Worm (Caenorhabditis elegans) whole organism, late embryonic: ENCODE data around the gene nhr-236.

Experiments
- C38D4.7 ChIP-seq: fragments of 200-800 bp; sonication (Bioruptor generic); optimal IDR thresholded peaks from 2 replicates; lab custom pipeline; 2018; ENCODE audit warnings: mild to moderate bottlenecking, missing genetic modification characterization, moderate library complexity, missing compliant biosample characterization
- F13H6.1 ChIP-seq: sonication (generic microtip); optimal IDR thresholded peaks from 2 replicates; lab custom pipeline; 2016; ENCODE audit warnings: missing genetic modification characterization, missing compliant biosample characterization
- K02D7.2 ChIP-seq: sonication (generic microtip); optimal IDR thresholded peaks from 2 replicates; lab custom pipeline; 2017; ENCODE audit warnings: mild to moderate bottlenecking, missing genetic modification characterization, missing compliant biosample characterization
- ahr-1 ChIP-seq: sonication (generic microtip); optimal IDR thresholded peaks from 2 replicates; lab custom pipeline; 2016; ENCODE audit warnings: missing genetic modification characterization, missing compliant biosample characterization
- ama-1 ChIP-seq: fragments of 150-350 bp; optimal IDR thresholded peaks from 2 replicates; lab custom pipeline; 2014
- ceh-19 ChIP-seq: fragments of 200-800 bp; sonication (Bioruptor generic); optimal IDR thresholded peaks from 2 replicates; lab custom pipeline; 2018; ENCODE audit warnings: mild to moderate bottlenecking, missing genetic modification characterization, missing compliant biosample characterization
- ceh-24 ChIP-seq: sonication (generic microtip); optimal IDR thresholded peaks from 2 replicates; lab custom pipeline; 2016; ENCODE audit warnings: mild to moderate bottlenecking, missing genetic modification characterization, missing compliant biosample characterization
- ceh-30 ChIP-seq: fragments of 150-350 bp; optimal IDR thresholded peaks from 2 replicates; lab custom pipeline; 2014; ENCODE audit warnings: missing biosample characterization, missing genetic modification characterization
- ceh-34 ChIP-seq: sonication (generic microtip); optimal IDR thresholded peaks from 2 replicates; lab custom pipeline; 2016; ENCODE audit warnings: mild to moderate bottlenecking, missing genetic modification characterization, missing compliant biosample characterization
- ceh-48 ChIP-seq: sonication (generic microtip); optimal IDR thresholded peaks from 2 replicates; lab custom pipeline; 2016; ENCODE audit warnings: missing genetic modification characterization, inconsistent platforms, missing compliant biosample characterization
- ceh-6 ChIP-seq: fragments of 200-800 bp; sonication (Bioruptor generic); optimal IDR thresholded peaks from 2 replicates; lab custom pipeline; 2018; ENCODE audit warnings: mild to moderate bottlenecking, missing genetic modification characterization, missing compliant biosample characterization
- dmd-4 ChIP-seq: sonication (generic microtip); optimal IDR thresholded peaks from 2 replicates; lab custom pipeline; 2016; ENCODE audit warnings: borderline replicate concordance, missing genetic modification characterization, missing compliant biosample characterization
- dve-1 ChIP-seq: sonication (generic microtip); optimal IDR thresholded peaks from 2 replicates; lab custom pipeline; 2017; ENCODE audit warnings: antibody characterized with exemption, mild to moderate bottlenecking, missing genetic modification characterization, missing compliant biosample characterization
- elt-4 ChIP-seq: sonication (generic microtip); optimal IDR thresholded peaks from 2 replicates; lab custom pipeline; 2016; ENCODE audit warnings: missing genetic modification characterization, missing compliant biosample characterization
- eyg-1 ChIP-seq: sonication (generic microtip); optimal IDR thresholded peaks from 2 replicates; lab custom pipeline; 2016; ENCODE audit warnings: missing genotype, missing genetic modification characterization, missing compliant biosample characterization
- fax-1 ChIP-seq: sonication (generic microtip); optimal IDR thresholded peaks from 2 replicates; lab custom pipeline; 2016; ENCODE audit warnings: missing genotype, missing genetic modification characterization, missing compliant biosample characterization
- fkh-10 ChIP-seq: fragments of 150-350 bp; optimal IDR thresholded peaks from 2 replicates; lab custom pipeline; 2014; ENCODE audit warnings: missing biosample characterization, missing genetic modification reagents, missing genetic modification characterization
- gmeb-2 ChIP-seq: sonication (generic microtip); optimal IDR thresholded peaks from 2 replicates; lab custom pipeline; 2016; ENCODE audit warnings: missing genetic modification characterization, inconsistent platforms, missing compliant biosample characterization
- hlh-13 ChIP-seq: fragments of 200-800 bp; sonication (Bioruptor generic); optimal IDR thresholded peaks from 2 replicates; lab custom pipeline; 2018; ENCODE audit warnings: mild to moderate bottlenecking, missing genetic modification characterization, missing compliant biosample characterization
- hlh-15 ChIP-seq: sonication (generic microtip); optimal IDR thresholded peaks from 2 replicates; lab custom pipeline; 2016; ENCODE audit warnings: missing genetic modification characterization, missing compliant biosample characterization
- hlh-8 ChIP-seq: sonication (generic microtip); optimal IDR thresholded peaks from 2 replicates; lab custom pipeline; 2016; ENCODE audit warnings: missing genotype, missing genetic modification characterization, missing compliant biosample characterization
- lim-6 ChIP-seq: sonication (generic microtip); optimal IDR thresholded peaks from 2 replicates; lab custom pipeline; 2016; ENCODE audit warnings: missing genetic modification characterization, missing compliant biosample characterization
- lin-11 ChIP-seq: fragments of 200-800 bp; sonication (Bioruptor generic); optimal IDR thresholded peaks from 2 replicates; lab custom pipeline; 2018; ENCODE audit warnings: mild to moderate bottlenecking, missing genetic modification characterization, missing compliant biosample characterization
- madf-2 ChIP-seq: sonication (generic microtip); optimal IDR thresholded peaks from 2 replicates; lab custom pipeline; 2017; ENCODE audit warnings: missing genetic modification characterization, missing compliant biosample characterization
- mec-3 ChIP-seq: sonication (generic microtip); optimal IDR thresholded peaks from 2 replicates; lab custom pipeline; 2016; ENCODE audit warnings: borderline replicate concordance, missing genetic modification characterization, missing compliant biosample characterization
- nfya-1 ChIP-seq: sonication (generic microtip); optimal IDR thresholded peaks from 2 replicates; lab custom pipeline; 2017; ENCODE audit warnings: missing genetic modification characterization, mild to moderate bottlenecking, missing compliant biosample characterization, antibody characterized with exemption, moderate library complexity
- nhr-11 ChIP-seq: fragments of 150-350 bp; optimal IDR thresholded peaks from 2 replicates; lab custom pipeline; 2014; ENCODE audit warnings: missing biosample characterization, missing genetic modification characterization
- npax-4 ChIP-seq: sonication (generic microtip); optimal IDR thresholded peaks from 2 replicates; lab custom pipeline; 2016; ENCODE audit warnings: missing genetic modification characterization, missing compliant biosample characterization
- pha-4 ChIP-seq: fragments of 150-350 bp; optimal IDR thresholded peaks from 2 replicates; lab custom pipeline; 2018; ENCODE audit warnings: missing biosample characterization, missing genetic modification reagents, missing genetic modification characterization
- ref-2 ChIP-seq: sonication (generic microtip); optimal IDR thresholded peaks from 2 replicates; lab custom pipeline; 2016; ENCODE audit warnings: missing genetic modification characterization, missing compliant biosample characterization
- rnt-1 ChIP-seq: sonication (generic microtip); optimal IDR thresholded peaks from 2 replicates; lab custom pipeline; 2016; ENCODE audit warnings: missing genetic modification characterization, missing compliant biosample characterization
- sox-2 ChIP-seq: fragments of 200-800 bp; sonication (Bioruptor generic); IDR thresholded peaks from 2 replicates; pipeline ENCODE4 v1.3.6; 2022; ENCODE audit warnings: missing genetic modification reagents, missing genetic modification characterization, missing compliant biosample characterization
- tbx-2 ChIP-seq: sonication (generic microtip); optimal IDR thresholded peaks from 2 replicates; lab custom pipeline; 2016; ENCODE audit warnings: missing genetic modification characterization, missing compliant biosample characterization
- tbx-7 ChIP-seq: sonication (generic microtip); optimal IDR thresholded peaks from 2 replicates; lab custom pipeline; 2016; ENCODE audit warnings: missing genotype, missing genetic modification characterization, missing compliant biosample characterization
- unc-3 ChIP-seq, 2 experiments: fragments of 200-800 bp in 1 of 2; sonication (Bioruptor generic) in 1 of 2; sonication (generic microtip) in 1 of 2; conservative IDR thresholded peaks in 1 of 2; optimal IDR thresholded peaks in 1 of 2; 2 replicates each; pipeline versions ENCODE4 v1.3.6 to Lab custom; 2016 to 2022; ENCODE audit warnings: missing compliant biosample characterization in 2 of 2, missing genetic modification characterization in 2 of 2, missing genetic modification reagents in 1 of 2
- unc-42 ChIP-seq: sonication (generic microtip); optimal IDR thresholded peaks from 2 replicates; lab custom pipeline; 2016; ENCODE audit warnings: missing genotype, missing genetic modification characterization, missing compliant biosample characterization
- zip-5 ChIP-seq: sonication (generic microtip); optimal IDR thresholded peaks from 2 replicates; lab custom pipeline; 2016; ENCODE audit warnings: missing genetic modification characterization, missing compliant biosample characterization
- ztf-16 ChIP-seq: sonication (generic microtip); optimal IDR thresholded peaks from 2 replicates; lab custom pipeline; 2017; ENCODE audit warnings: missing genetic modification characterization, missing compliant biosample characterization

Gene nhr-236

ce11 chrIV:2314862-2315261 lies 14.6 kb downstream of the nhr-236 start:
- no peak for TF ChIP-seq ceh-19 (GFP tag; lab: Kevin White, UChicago)
- no peak for TF ChIP-seq ztf-16
- no peak for TF ChIP-seq hlh-13 (GFP tag; lab: Kevin White, UChicago)
- TF ChIP-seq ceh-24 (tag; lab: Kevin White, UChicago): no peak
- TF ChIP-seq madf-2: no peak
- no peak for TF ChIP-seq lim-6
- TF ChIP-seq nfya-1 (tag; lab: Kevin White, UChicago): no peak
- TF ChIP-seq F13H6.1: no peak
- TF ChIP-seq ama-1: no peak

ce11 chrIV:2313721-2314683 lies 15.4 kb downstream of the nhr-236 start, which contains the start of gene vha-11:
TSS of gene vha-11 (minus strand) at chrIV:2314567.
- TF ChIP-seq ceh-19 (GFP tag; lab: Kevin White, UChicago): no peak
- peak; percentile 58 for TF ChIP-seq ceh-48 (tag; lab: Kevin White, UChicago)

ce11 chrIV:2311554-2311953 lies 17.9 kb downstream of the nhr-236 start:
- TF ChIP-seq fkh-10 (GFP tag; lab: Kevin White, UChicago): no peak
- TF ChIP-seq madf-2: no peak
- TF ChIP-seq C38D4.7 (GFP tag; lab: Kevin White, UChicago): no peak
- no peak for TF ChIP-seq mec-3 (tag; lab: Kevin White, UChicago)
- TF ChIP-seq hlh-15 (tag; lab: Kevin White, UChicago): no peak
- TF ChIP-seq ceh-6 (GFP tag; lab: Kevin White, UChicago): no peak
- no peak for TF ChIP-seq lin-11 (tag; lab: Kevin White, UChicago)
- TF ChIP-seq ref-2 (tag; lab: Kevin White, UChicago): no peak

- TF ChIP-seq tbx-2 (no peak), sox-2 (GFP tag; lab: Robert Waterston, UW) (no peak), dve-1 (tag; lab: Kevin White, UChicago) (no peak), ceh-30 (tag; lab: Kevin White, UChicago) (no peak), tbx-7 (tag; lab: Kevin White, UChicago) (no peak)
Measured at ce11 chrIV:2308203-2308602, 21.2 kb downstream of the nhr-236 start.

- TF ChIP-seq K02D7.2 (peak; percentile 17), elt-4 (tag; lab: Kevin White, UChicago) (no peak)
Measured at ce11 chrIV:2307374-2307773, 22.1 kb downstream of the nhr-236 start.

ce11 chrIV:2306447-2306846 lies 23.0 kb downstream of the nhr-236 start, which contains the start of gene mksr-2:
TSS of gene mksr-2 (minus strand) at chrIV:2306547.
- no peak for TF ChIP-seq ahr-1
- TF ChIP-seq unc-42 (tag; lab: Kevin White, UChicago): no peak
- no peak for TF ChIP-seq nfya-1 (tag; lab: Kevin White, UChicago)
- TF ChIP-seq nhr-11: no peak
- TF ChIP-seq gmeb-2 (tag; lab: Kevin White, UChicago): no peak
- TF ChIP-seq eyg-1 (tag; lab: Kevin White, UChicago): no peak
- no peak for TF ChIP-seq C38D4.7 (GFP tag; lab: Kevin White, UChicago)
- TF ChIP-seq, all 69 proteins: peak for 0

ce11 chrIV:2300186-2300585 lies 29.3 kb downstream of the nhr-236 start, which contains the start of gene lin-1:
TSS of gene lin-1 (minus strand) at chrIV:2300286.
- TF ChIP-seq ceh-34 (no peak), unc-3 (GFP tag; conservative IDR thresholded peaks at IDR 0.05; lab: Robert Waterston, UW) (no peak), unc-3 (tag; optimal IDR thresholded peaks at IDR 0.05; lab: Kevin White, UChicago) (no peak), fax-1 (tag; lab: Kevin White, UChicago) (no peak), pha-4 (no peak), dmd-4 (tag; lab: Kevin White, UChicago) (no peak), unc-42 (tag; lab: Kevin White, UChicago) (no peak), hlh-8 (no peak), npax-4 (tag; lab: Kevin White, UChicago) (no peak), lim-6 (no peak), zip-5 (tag; lab: Kevin White, UChicago) (no peak), nhr-11 (no peak), rnt-1 (no peak), elt-4 (tag; lab: Kevin White, UChicago) (no peak), nfya-1 (tag; lab: Kevin White, UChicago) (no peak)
